Worm (Caenorhabditis elegans) whole organism, L1 larva: ENCODE data around the gene B0457.2.

Experiments used
- elt-3 ChIP-seq, 6 experiments: fragments of 150-350 bp in 1 of 6; sonication (generic microtip); optimal IDR thresholded peaks; 2 replicates each; lab custom pipeline; 2017 to 2018; ENCODE audit warnings: missing biosample characterization in 6 of 6, missing genetic modification characterization in 6 of 6, inconsistent platforms in 1 of 6
- fkh-10 ChIP-seq: sonication (generic microtip); optimal IDR thresholded peaks from 2 replicates; lab custom pipeline; 2017; ENCODE audit warnings: missing biosample characterization, missing genetic modification reagents, missing genetic modification characterization
- fkh-4 ChIP-seq: sonication (generic microtip); optimal IDR thresholded peaks from 2 replicates; lab custom pipeline; 2016; ENCODE audit warnings: missing compliant biosample characterization, missing genetic modification characterization, borderline replicate concordance
- hpl-2 ChIP-seq: fragments of 150-350 bp; optimal IDR thresholded peaks from 2 replicates; lab custom pipeline; 2014; ENCODE audit warnings: missing biosample characterization, missing genetic modification reagents, missing genetic modification characterization
- isw-1 ChIP-seq: fragments of 200-800 bp; sonication (Bioruptor generic); IDR thresholded peaks from 2 replicates; pipeline ENCODE4 v1.3.6; 2022; ENCODE audit warnings: missing genetic modification characterization, missing compliant biosample characterization
- lin-13 ChIP-seq: fragments of 150-350 bp; optimal IDR thresholded peaks from 2 replicates; lab custom pipeline; 2014; ENCODE audit warnings: missing biosample characterization, missing genetic modification reagents, missing genetic modification characterization
- nhr-12 ChIP-seq: sonication (generic microtip); optimal IDR thresholded peaks from 2 replicates; lab custom pipeline; 2017; ENCODE audit warnings: missing biosample characterization, missing genetic modification characterization
- nhr-19 ChIP-seq: fragments of 200-800 bp; sonication (Bioruptor generic); conservative IDR thresholded peaks from 2 replicates; pipeline ENCODE4 v1.3.6; 2022; ENCODE audit warnings: missing genetic modification characterization, missing compliant biosample characterization
- nhr-20 ChIP-seq: sonication (generic microtip); optimal IDR thresholded peaks from 2 replicates; lab custom pipeline; 2016; ENCODE audit warnings: mild to moderate bottlenecking, missing genetic modification characterization, missing compliant biosample characterization
- nhr-77 ChIP-seq: fragments of 150-350 bp; optimal IDR thresholded peaks from 2 replicates; lab custom pipeline; 2014; ENCODE audit warnings: missing biosample characterization, missing genetic modification characterization
- pqm-1 ChIP-seq: sonication (generic microtip); optimal IDR thresholded peaks from 3 replicates; lab custom pipeline; 2017; ENCODE audit warnings: missing biosample characterization, missing genetic modification characterization
- tbx-2 ChIP-seq: sonication (generic microtip); optimal IDR thresholded peaks from 2 replicates; lab custom pipeline; 2016; ENCODE audit warnings: missing genetic modification characterization, missing compliant biosample characterization
- unc-130 ChIP-seq: fragments of 150-350 bp; optimal IDR thresholded peaks from 2 replicates; lab custom pipeline; 2017; ENCODE audit warnings: missing biosample characterization, missing genetic modification characterization, inconsistent platforms

ce11 chrII:8889589-8889988, 36.8 kb downstream of the B0457.2 start:
- no peak for TF ChIP-seq nhr-19
- no peak for TF ChIP-seq elt-3 (tag; optimal IDR thresholded peaks at IDR 0.05; lab: Kevin White, UChicago)
- TF ChIP-seq hpl-2 (GFP tag; lab: Kevin White, UChicago): no peak
- TF ChIP-seq lin-13 (GFP tag; lab: Kevin White, UChicago): no peak
- no peak for TF ChIP-seq isw-1 (GFP tag; lab: Robert Waterston, UW)
- TF ChIP-seq pqm-1 (tag; lab: Kevin White, UChicago): no peak
- TF ChIP-seq fkh-4 (tag; lab: Kevin White, UChicago): no peak
- TF ChIP-seq nhr-77 (tag; lab: Kevin White, UChicago): no peak
- TF ChIP-seq tbx-2 (tag; lab: Kevin White, UChicago): no peak
- no peak for TF ChIP-seq nhr-20 (tag; lab: Kevin White, UChicago)
- no peak for TF ChIP-seq unc-130
- TF ChIP-seq fkh-10 (GFP tag; lab: Kevin White, UChicago): no peak
- no peak for TF ChIP-seq nhr-12 (tag; lab: Kevin White, UChicago)
